Fruit fly (Drosophila melanogaster) Kc167 (cell line): Measurements from ENCODE around the gene CG11158.

ENCODE experiments used
- Sin3A ChIP-seq: fragments of >200 bp; optimal IDR thresholded peaks from 2 replicates; lab custom pipeline; 2018; ENCODE audit warnings: missing external identifiers
- insv ChIP-seq: fragments of >200 bp; optimal IDR thresholded peaks from 3 replicates; lab custom pipeline; 2018; ENCODE audit warnings: missing external identifiers
- psq ChIP-seq: fragments of >200 bp; optimal IDR thresholded peaks from 2 replicates; lab custom pipeline; 2017; ENCODE audit warnings: missing external identifiers
- ttk ChIP-seq: sonication (Bioruptor generic); optimal IDR thresholded peaks from 2 replicates; lab custom pipeline; 2017; ENCODE audit warnings: missing external identifiers

DNA sequence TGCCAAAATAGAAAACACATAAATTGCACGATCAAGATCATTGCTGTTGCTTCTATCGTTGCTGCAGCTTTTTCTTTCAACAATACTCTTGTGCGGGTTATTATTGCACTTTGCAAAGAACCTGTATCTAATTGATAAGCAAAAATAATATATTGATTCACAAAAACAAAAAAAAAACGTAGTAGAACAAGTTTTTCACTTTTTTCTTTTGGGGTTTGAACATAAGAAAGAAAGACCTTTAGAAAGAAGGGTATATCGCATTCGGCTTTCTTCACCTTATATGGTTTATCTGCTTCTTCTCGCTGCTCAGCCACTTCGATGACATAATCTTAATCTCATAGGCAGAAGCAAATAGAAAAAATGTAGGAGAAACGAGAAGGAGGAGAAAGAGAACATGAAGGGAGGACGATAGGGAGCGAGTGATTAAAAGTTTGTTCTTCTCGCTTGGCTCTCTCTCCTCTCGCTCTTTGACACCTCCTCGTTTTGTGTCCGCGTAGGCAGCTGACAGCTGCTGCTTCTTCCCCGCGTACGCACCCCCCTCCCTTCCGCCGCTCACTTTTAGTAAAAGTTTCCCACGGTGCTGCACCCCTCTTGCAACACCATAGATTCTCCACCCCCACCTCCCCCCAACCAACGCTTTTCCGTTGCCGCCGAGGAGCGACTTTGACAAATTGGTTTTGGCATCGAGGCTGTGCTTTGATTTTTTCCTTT is 16.1 kb downstream of the CG11158 start:
- TF ChIP-seq ttk (lab: Kevin White, UChicago) (no peak), insv (lab: Kevin White, UChicago) (no peak), psq (no peak), Sin3A (lab: Kevin White, UChicago) (no peak)
